Fruit fly (Drosophila melanogaster) whole organism, embryonic: Measurements from ENCODE around the gene CG14212.
A peak's percentile ranks its signal among the peaks of the same experiment; 100 is the strongest.

Source experiments
- Adf1 ChIP-seq: fragments of 200-800 bp; sonication (Bioruptor generic); IDR thresholded peaks from 2 replicates; pipeline ENCODE4 v1.3.6; 2022; ENCODE audit warnings: missing biosample characterization, missing genetic modification characterization
- B-H2 ChIP-seq: fragments of 200-800 bp; sonication (Bioruptor generic); optimal IDR thresholded peaks from 2 replicates; lab custom pipeline; 2018; ENCODE audit warnings: missing biosample characterization, mild to moderate bottlenecking, missing genetic modification characterization
- CG10321 ChIP-seq: fragments of 200-800 bp; sonication (Bioruptor generic); IDR thresholded peaks from 2 replicates; pipeline ENCODE4 v1.3.6; 2022; ENCODE audit warnings: missing biosample characterization, missing genetic modification characterization
- CG10543 ChIP-seq: fragments of 200-800 bp; sonication (Bioruptor generic); optimal IDR thresholded peaks from 3 replicates; lab custom pipeline; 2017; ENCODE audit warnings: missing biosample characterization, mild to moderate bottlenecking, missing genetic modification characterization, moderate library complexity
- CG11085 ChIP-seq: fragments of 200-800 bp; sonication (Bioruptor generic); IDR thresholded peaks from 2 replicates; pipeline ENCODE4 v1.3.6; 2022; ENCODE audit warnings: missing biosample characterization, missing genetic modification characterization
- CG11695 ChIP-seq: fragments of 200-800 bp; sonication (Bioruptor generic); IDR thresholded peaks from 3 replicates; pipeline ENCODE4 v1.3.6; 2022; ENCODE audit warnings: missing biosample characterization, missing genetic modification characterization
- CG11696 ChIP-seq: fragments of 200-800 bp; sonication (Bioruptor generic); IDR thresholded peaks from 2 replicates; pipeline ENCODE4 v1.3.6; 2022; ENCODE audit warnings: missing biosample characterization, missing genetic modification characterization
- CG14050 ChIP-seq: fragments of 200-800 bp; sonication (Bioruptor generic); IDR thresholded peaks from 3 replicates; pipeline ENCODE4 v1.3.6; 2022; ENCODE audit warnings: missing biosample characterization, missing genetic modification characterization
- CG14667 ChIP-seq: fragments of 200-800 bp; sonication (Bioruptor generic); IDR thresholded peaks from 2 replicates; pipeline ENCODE4 v1.3.6; 2022; ENCODE audit warnings: missing biosample characterization, missing genetic modification characterization
- CG15514 ChIP-seq: fragments of 200-800 bp; sonication (Bioruptor generic); optimal IDR thresholded peaks from 3 replicates; lab custom pipeline; 2017; ENCODE audit warnings: missing biosample characterization, missing genetic modification characterization, mild to moderate bottlenecking, moderate library complexity, missing genetic modification reagents
- CG15601 ChIP-seq: fragments of 200-800 bp; sonication (Bioruptor generic); optimal IDR thresholded peaks from 3 replicates; lab custom pipeline; 2019; ENCODE audit warnings: missing biosample characterization, mild to moderate bottlenecking, missing genetic modification characterization, moderate library complexity
- CG16815 ChIP-seq: fragments of 200-800 bp; sonication (Bioruptor generic); optimal IDR thresholded peaks from 3 replicates; lab custom pipeline; 2017; ENCODE audit warnings: missing biosample characterization, mild to moderate bottlenecking, missing genetic modification characterization
- CG17568 ChIP-seq: fragments of 200-800 bp; sonication (Bioruptor generic); optimal IDR thresholded peaks from 2 replicates; lab custom pipeline; 2018; ENCODE audit warnings: missing biosample characterization, mild to moderate bottlenecking, missing genetic modification characterization, moderate library complexity
- CG18262 ChIP-seq: fragments of 200-800 bp; optimal IDR thresholded peaks from 3 replicates; lab custom pipeline; 2019; ENCODE audit warnings: missing biosample characterization, mild to moderate bottlenecking, missing genetic modification characterization, moderate library complexity
- CG2129 ChIP-seq: fragments of 200-800 bp; sonication (Bioruptor generic); IDR thresholded peaks from 2 replicates; pipeline ENCODE4 v1.3.6; 2022; ENCODE audit warnings: missing biosample characterization, missing genetic modification characterization; ENCODE audit not compliant: partially characterized antibody
- CG2712 ChIP-seq: fragments of 200-800 bp; optimal IDR thresholded peaks from 3 replicates; lab custom pipeline; 2019; ENCODE audit warnings: missing biosample characterization, mild to moderate bottlenecking, missing genetic modification characterization, moderate library complexity
- CG31441 ChIP-seq: fragments of 200-800 bp; sonication (Bioruptor generic); IDR thresholded peaks from 2 replicates; pipeline ENCODE4 v1.3.6; 2022; ENCODE audit warnings: missing biosample characterization, missing genetic modification characterization
- CG34422 ChIP-seq: fragments of 200-800 bp; sonication (Bioruptor generic); IDR thresholded peaks from 3 replicates; pipeline ENCODE4 v1.3.6; 2022; ENCODE audit warnings: missing biosample characterization, missing genetic modification characterization
- CG8281 ChIP-seq: fragments of 200-800 bp; sonication (Bioruptor generic); optimal IDR thresholded peaks from 2 replicates; lab custom pipeline; 2018; ENCODE audit warnings: missing biosample characterization, mild to moderate bottlenecking, missing genetic modification characterization, moderate library complexity
- CG8359 ChIP-seq: fragments of 200-800 bp; sonication (Bioruptor generic); optimal IDR thresholded peaks from 2 replicates; lab custom pipeline; 2017; ENCODE audit warnings: missing biosample characterization, mild to moderate bottlenecking, missing genetic modification characterization, borderline replicate concordance
- CG8765 ChIP-seq: fragments of 200-800 bp; sonication (Bioruptor generic); IDR thresholded peaks from 2 replicates; pipeline ENCODE4 v1.3.6; 2022; ENCODE audit warnings: missing biosample characterization, missing genetic modification characterization
- CG9817 ChIP-seq: fragments of 200-800 bp; sonication (Bioruptor generic); optimal IDR thresholded peaks from 2 replicates; lab custom pipeline; 2018; ENCODE audit warnings: missing biosample characterization, mild to moderate bottlenecking, missing genetic modification characterization, moderate library complexity
- CG9876 ChIP-seq: fragments of 200-800 bp; sonication (Bioruptor generic); optimal IDR thresholded peaks from 2 replicates; lab custom pipeline; 2016; ENCODE audit warnings: missing biosample characterization, missing genetic modification characterization
- CG9932 ChIP-seq: fragments of 200-800 bp; sonication (Bioruptor generic); IDR thresholded peaks from 2 replicates; pipeline ENCODE4 v1.3.6; 2022; ENCODE audit warnings: missing biosample characterization, missing genetic modification characterization
- Jarid2 ChIP-seq: fragments of 200-800 bp; sonication (Bioruptor generic); optimal IDR thresholded peaks from 3 replicates; lab custom pipeline; 2017; ENCODE audit warnings: mild to moderate bottlenecking, missing biosample characterization, missing genetic modification reagents, missing genetic modification characterization
- Lim3 ChIP-seq: fragments of 200-800 bp; sonication (Bioruptor generic); IDR thresholded peaks from 2 replicates; pipeline ENCODE4 v1.3.6; 2022; ENCODE audit warnings: missing biosample characterization, missing genetic modification characterization
- Oli ChIP-seq: fragments of 200-800 bp; sonication (Bioruptor generic); optimal IDR thresholded peaks from 2 replicates; lab custom pipeline; 2018; ENCODE audit warnings: missing biosample characterization, mild to moderate bottlenecking, missing genetic modification characterization, moderate library complexity
- Six4 ChIP-seq: fragments of 200-800 bp; sonication (Bioruptor generic); optimal IDR thresholded peaks from 2 replicates; lab custom pipeline; 2016; ENCODE audit warnings: missing biosample characterization, missing genetic modification characterization
- Sox100B ChIP-seq: fragments of 200-800 bp; sonication (Bioruptor generic); optimal IDR thresholded peaks from 3 replicates; lab custom pipeline; 2018; ENCODE audit warnings: missing biosample characterization, mild to moderate bottlenecking, missing genetic modification characterization
- Sox102F ChIP-seq: fragments of 200-800 bp; sonication (Bioruptor generic); optimal IDR thresholded peaks from 2 replicates; lab custom pipeline; 2018; ENCODE audit warnings: missing biosample characterization, mild to moderate bottlenecking, missing genetic modification characterization, moderate library complexity
- Ssrp ChIP-seq: fragments of 200-800 bp; sonication (Bioruptor generic); optimal IDR thresholded peaks from 2 replicates; lab custom pipeline; 2018; ENCODE audit warnings: missing biosample characterization, mild to moderate bottlenecking, missing genetic modification characterization, moderate library complexity
- Vsx1 ChIP-seq: fragments of 200-800 bp; sonication (Bioruptor generic); optimal IDR thresholded peaks from 2 replicates; lab custom pipeline; 2017; ENCODE audit warnings: missing biosample characterization, mild to moderate bottlenecking, missing genetic modification characterization, missing genetic modification reagents
- Xbp1 ChIP-seq: fragments of 200-800 bp; sonication (Bioruptor generic); optimal IDR thresholded peaks from 3 replicates; lab custom pipeline; 2016; ENCODE audit warnings: missing biosample characterization, mild to moderate bottlenecking, missing genetic modification characterization
- bab2 ChIP-seq: fragments of 200-800 bp; sonication (Bioruptor generic); optimal IDR thresholded peaks from 2 replicates; lab custom pipeline; 2016; ENCODE audit warnings: missing biosample characterization, missing genetic modification characterization
- br ChIP-seq: fragments of >200 bp; optimal IDR thresholded peaks from 2 replicates; lab custom pipeline; 2017
- chinmo ChIP-seq: fragments of 200-800 bp; sonication (Bioruptor generic); IDR thresholded peaks from 4 replicates; pipeline ENCODE4 v1.3.6; 2022; ENCODE audit warnings: missing biosample characterization, missing genetic modification characterization; ENCODE audit not compliant: partially characterized antibody
- crc ChIP-seq: fragments of 200-800 bp; sonication (Bioruptor generic); optimal IDR thresholded peaks from 2 replicates; lab custom pipeline; 2016; ENCODE audit warnings: missing biosample characterization, missing genetic modification characterization
- cwo ChIP-seq: fragments of 200-800 bp; sonication (Bioruptor generic); optimal IDR thresholded peaks from 3 replicates; lab custom pipeline; 2017; ENCODE audit warnings: missing biosample characterization, missing genetic modification characterization, mild to moderate bottlenecking, moderate library complexity, missing genetic modification reagents
- gce ChIP-seq: fragments of 200-800 bp; sonication (Bioruptor generic); IDR thresholded peaks from 3 replicates; pipeline ENCODE4 v1.3.6; 2022; ENCODE audit warnings: missing biosample characterization, missing genetic modification characterization
- lola ChIP-seq, 3 experiments: fragments of >200 bp in 2 of 3; fragments of 200-800 bp in 1 of 3; sonication (Bioruptor generic) in 1 of 3; optimal IDR thresholded peaks; 2 replicates each; lab custom pipeline; 2017 to 2019; ENCODE audit warnings: missing biosample characterization in 3 of 3, missing genetic modification characterization in 3 of 3, mild to moderate bottlenecking in 1 of 3, moderate library complexity in 1 of 3
- maf-S ChIP-seq: fragments of 200-800 bp; sonication (Bioruptor generic); optimal IDR thresholded peaks from 2 replicates; lab custom pipeline; 2016; ENCODE audit warnings: missing biosample characterization, missing genetic modification characterization
- pho ChIP-seq: fragments of 200-800 bp; sonication (Bioruptor generic); optimal IDR thresholded peaks from 2 replicates; lab custom pipeline; 2016; ENCODE audit warnings: missing biosample characterization, missing genetic modification characterization
- run ChIP-seq: fragments of 200-800 bp; sonication (Bioruptor generic); optimal IDR thresholded peaks from 3 replicates; lab custom pipeline; 2018; ENCODE audit warnings: missing biosample characterization, mild to moderate bottlenecking, missing genetic modification characterization
- sens ChIP-seq: fragments of 200-800 bp; sonication (Bioruptor generic); peaks from one replicate; lab custom pipeline; 2016; ENCODE audit warnings: missing biosample characterization, missing genetic modification characterization
- sens-2 ChIP-seq: fragments of 200-800 bp; sonication (Bioruptor generic); IDR thresholded peaks from 2 replicates; pipeline ENCODE4 v1.3.6; 2022; ENCODE audit warnings: missing biosample characterization, missing genetic modification characterization
- sna ChIP-seq: fragments of 200-800 bp; sonication (Bioruptor generic); IDR thresholded peaks from 2 replicates; pipeline ENCODE4 v1.3.6; 2022; ENCODE audit warnings: missing biosample characterization, missing genetic modification characterization; ENCODE audit not compliant: partially characterized antibody
- stc ChIP-seq: fragments of 200-800 bp; sonication (Bioruptor generic); IDR thresholded peaks from 2 replicates; pipeline ENCODE4 v1.3.6; 2022; ENCODE audit warnings: missing biosample characterization, missing genetic modification characterization
- tll ChIP-seq, 2 experiments: fragments of 200-800 bp in 1 of 2; fragments of >200 bp in 1 of 2; sonication (Bioruptor generic) in 1 of 2; optimal IDR thresholded peaks; 2 replicates each; lab custom pipeline; 2017 to 2019; ENCODE audit warnings: missing biosample characterization in 2 of 2, missing genetic modification characterization in 2 of 2, mild to moderate bottlenecking in 1 of 2, moderate library complexity in 1 of 2
- yki ChIP-seq: fragments of >200 bp; optimal IDR thresholded peaks from 3 replicates; lab custom pipeline; 2018

CG14212 gene

DNA sequence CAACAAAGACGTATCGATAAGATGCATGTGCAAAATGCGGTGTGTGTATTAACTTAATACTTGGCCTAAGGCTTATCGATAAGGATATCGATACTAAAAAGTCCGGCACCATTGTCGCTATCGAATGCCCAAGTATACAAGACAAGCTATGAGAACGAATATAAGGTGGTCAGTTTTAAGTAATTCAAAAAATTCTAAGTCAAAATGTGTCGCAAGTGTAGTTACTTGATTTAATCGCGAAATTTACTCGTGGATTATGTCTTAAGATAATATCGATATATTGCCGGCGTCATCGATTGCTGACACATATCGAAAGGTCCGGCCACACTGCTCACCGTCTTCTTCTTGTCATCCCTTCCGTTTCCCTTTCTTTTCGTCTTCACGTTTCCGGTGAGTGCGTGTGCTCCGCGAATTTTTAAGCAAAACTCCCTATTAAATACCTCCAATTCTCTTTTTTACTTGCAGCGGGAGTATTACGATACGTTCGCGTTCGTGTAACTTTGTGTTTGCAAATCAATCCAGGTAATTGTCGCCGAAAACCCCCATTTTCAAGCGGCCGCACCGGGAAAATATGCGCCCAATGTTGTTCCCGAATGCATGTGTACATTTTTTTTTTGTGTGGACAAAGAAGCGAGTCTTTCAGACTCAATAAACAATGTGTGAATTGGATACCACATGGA is 27.7 kb upstream of the CG14212 start, which contains the start of gene RpS10b (continued):
- TF ChIP-seq CG31441 (GFP tag; lab: Robert Waterston, UW), result peak; percentile 85
- peak; percentile 74 for TF ChIP-seq Six4 (GFP tag; lab: Kevin White, UChicago)
- TF ChIP-seq crc (GFP tag; lab: Kevin White, UChicago), result peak; percentile 46
- peak; percentile 90 for TF ChIP-seq sna
- TF ChIP-seq CG2129 (GFP tag; lab: Robert Waterston, UW), result peak; percentile 85
- peak; percentile 85 for TF ChIP-seq pho (GFP tag; lab: Kevin White, UChicago)
- TF ChIP-seq bab2 (GFP tag; lab: Kevin White, UChicago), result peak; percentile 68
- TF ChIP-seq CG10321, result 0 out of 2 replicates have a peak, but pooled peaks have one; percentile 25
- TF ChIP-seq CG11085 (GFP tag; lab: Robert Waterston, UW), result peak; percentile 78
- peak; percentile 64 for TF ChIP-seq CG16815 (GFP tag; lab: Kevin White, UChicago)
- TF ChIP-seq CG11696, result peak; percentile 62; the same call in 1 of the 2 replicates
- peak; percentile 85 for TF ChIP-seq CG8359 (GFP tag; lab: Kevin White, UChicago)
- peak; percentile 89 for TF ChIP-seq sens-2 (GFP tag; lab: Robert Waterston, UW)
- TF ChIP-seq Xbp1, result peak; percentile 68
- no peak for TF ChIP-seq br
- TF ChIP-seq sens, result peak; percentile 96
- TF ChIP-seq CG9932, result peak; percentile 55
- TF ChIP-seq Jarid2, result peak; percentile 82
- no peak for TF ChIP-seq Lim3 (GFP tag; lab: Robert Waterston, UW)
- TF ChIP-seq CG10543, result peak; percentile 98
- TF ChIP-seq CG18262 (tag; lab: Kevin White, UChicago), result peak; percentile 82
- no peak for TF ChIP-seq CG14050 (GFP tag; lab: Robert Waterston, UW)
- peak; percentile 29; the same call in 1 of the 2 replicates for TF ChIP-seq CG8765 (GFP tag; lab: Robert Waterston, UW)
- peak in 1 of 3 experiments; percentile 70 for TF ChIP-seq lola (GFP tag; optimal IDR thresholded peaks at IDR 0.05; lab: Kevin White, UChicago)
- TF ChIP-seq tll (GFP tag; optimal IDR thresholded peaks at IDR 0.05; lab: Kevin White, UChicago), result peak; percentile 31 to 38
- peak; percentile 70 for TF ChIP-seq run (tag; lab: Kevin White, UChicago)
- TF ChIP-seq CG14667 (GFP tag; lab: Robert Waterston, UW), result peak; percentile 18; the same call in 1 of the 2 replicates
- peak; percentile 77 for TF ChIP-seq CG9817 (tag; lab: Kevin White, UChicago)
- TF ChIP-seq yki, result no peak
- TF ChIP-seq CG9876, result peak; percentile 89
- TF ChIP-seq CG15514 (GFP tag; lab: Kevin White, UChicago), result peak; percentile 92
- peak; percentile 94 for TF ChIP-seq CG17568 (GFP tag; lab: Kevin White, UChicago)
- peak; percentile 88 for TF ChIP-seq B-H2 (GFP tag; lab: Kevin White, UChicago)
- TF ChIP-seq CG15601 (tag; lab: Kevin White, UChicago), result peak; percentile 83
- TF ChIP-seq CG34422, result peak; percentile 84
- TF ChIP-seq Oli, result peak; percentile 80
- peak; percentile 47 for TF ChIP-seq Sox102F (GFP tag; lab: Kevin White, UChicago)
- TF ChIP-seq Sox100B (GFP tag; lab: Kevin White, UChicago), result peak; percentile 95
- peak; percentile 93 for TF ChIP-seq Vsx1 (GFP tag; lab: Kevin White, UChicago)
- TF ChIP-seq CG8281 (tag; lab: Kevin White, UChicago), result peak; percentile 70
- TF ChIP-seq cwo (GFP tag; lab: Kevin White, UChicago), result peak; percentile 77
- TF ChIP-seq chinmo (GFP tag; lab: Robert Waterston, UW), result peak; percentile 92; the same call in 3 of the 4 replicates
- TF ChIP-seq gce (GFP tag; lab: Robert Waterston, UW), result peak; percentile 87
- peak; percentile 55 for TF ChIP-seq Ssrp (tag; lab: Kevin White, UChicago)
- peak; percentile 32; the same call in 1 of the 2 replicates for TF ChIP-seq Adf1 (GFP tag; lab: Robert Waterston, UW)
- peak; percentile 74 for TF ChIP-seq maf-S (GFP tag; lab: Kevin White, UChicago)
- peak; percentile 73 for TF ChIP-seq CG11695 (GFP tag; lab: Robert Waterston, UW)
- peak; percentile 74 for TF ChIP-seq CG2712 (tag; lab: Kevin White, UChicago)
- TF ChIP-seq stc (GFP tag; lab: Robert Waterston, UW), result peak; percentile 72; the same call in 1 of the 2 replicates
